Fruit fly (Drosophila melanogaster) Kc167 (cell line): ENCODE data around the gene Polr1E.
A peak's percentile ranks its signal among the peaks of the same experiment; 100 is the strongest.

ENCODE experiments used
- Myc ChIP-seq: fragments of >200 bp; optimal IDR thresholded peaks from 2 replicates; lab custom pipeline; 2017; ENCODE audit warnings: missing external identifiers
- Sin3A ChIP-seq: fragments of >200 bp; optimal IDR thresholded peaks from 2 replicates; lab custom pipeline; 2018; ENCODE audit warnings: missing external identifiers
- h ChIP-seq: fragments of >200 bp; optimal IDR thresholded peaks from 3 replicates; lab custom pipeline; 2018; ENCODE audit warnings: missing external identifiers
- insv ChIP-seq: fragments of >200 bp; optimal IDR thresholded peaks from 3 replicates; lab custom pipeline; 2018; ENCODE audit warnings: missing external identifiers
- psq ChIP-seq: fragments of >200 bp; optimal IDR thresholded peaks from 2 replicates; lab custom pipeline; 2017; ENCODE audit warnings: missing external identifiers
- ttk ChIP-seq: sonication (Bioruptor generic); optimal IDR thresholded peaks from 2 replicates; lab custom pipeline; 2017; ENCODE audit warnings: missing external identifiers

The Polr1E gene

DNA sequence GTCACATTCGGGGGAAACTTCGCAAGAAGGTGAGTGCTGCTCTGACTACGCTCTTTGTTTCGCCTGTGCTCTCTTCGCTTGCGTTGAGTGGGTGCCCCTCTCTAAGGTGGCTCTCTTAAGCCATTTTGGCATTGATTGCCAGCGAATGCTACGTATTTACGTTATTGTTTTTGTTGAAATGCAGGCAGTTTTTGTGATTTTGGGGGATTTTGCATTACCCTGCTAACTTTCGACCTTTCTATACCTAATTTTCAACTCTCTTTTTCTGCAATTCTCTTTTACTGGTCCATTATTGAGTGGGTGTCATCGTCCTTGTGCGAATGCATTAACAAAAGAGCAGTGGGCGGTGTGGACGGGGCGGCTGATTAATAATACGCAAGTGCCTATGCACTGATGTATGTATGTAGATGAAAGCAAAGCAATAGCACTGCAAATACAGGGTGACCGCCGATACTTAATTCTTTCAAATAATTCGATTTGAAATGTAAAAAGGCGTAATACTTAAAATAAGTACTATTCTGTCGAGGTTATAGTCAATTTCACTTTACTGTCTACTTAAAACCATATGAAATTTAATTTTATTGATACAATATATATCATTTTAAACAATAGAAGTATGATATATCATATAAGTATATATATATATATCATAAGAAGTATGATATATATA lies 26.3 kb downstream of the Polr1E start:
- TF ChIP-seq Myc (lab: Kevin White, UChicago): no peak

DNA sequence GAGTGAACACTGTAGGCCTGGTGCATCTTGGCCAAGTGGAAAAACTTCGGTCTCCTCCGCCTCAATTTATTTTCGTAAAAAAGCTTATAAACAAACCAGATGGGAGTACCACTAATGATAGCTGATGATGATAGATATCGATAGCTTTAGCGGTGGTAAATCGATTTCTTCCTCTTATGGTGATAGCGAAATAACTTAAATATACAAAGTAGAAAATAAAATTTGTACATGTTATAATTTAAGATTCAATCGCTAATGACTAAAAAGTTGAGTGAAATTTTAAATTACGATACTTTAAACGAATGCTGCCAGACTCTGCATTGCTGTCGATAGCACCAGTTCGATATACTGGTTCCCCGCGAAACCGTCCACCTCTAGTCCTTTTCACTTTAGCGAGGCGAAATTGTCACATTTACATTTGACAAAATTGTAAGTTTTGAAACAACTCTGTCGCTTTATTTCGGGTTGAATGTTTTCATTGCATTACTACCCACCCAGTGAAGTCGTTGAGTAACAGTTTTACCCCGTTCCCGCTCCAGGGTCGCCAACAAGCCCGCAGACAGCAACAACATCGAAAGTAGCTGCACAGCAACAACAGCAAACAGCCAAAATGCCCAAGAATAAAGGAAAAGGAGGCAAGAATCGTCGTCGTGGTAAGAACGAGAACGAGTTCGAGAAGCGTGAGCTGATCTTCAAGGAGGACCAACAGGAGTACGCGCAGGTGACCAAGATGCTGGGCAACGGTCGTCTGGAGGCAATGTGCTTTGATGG lies 27.0 kb downstream of the Polr1E start, which contains the start of the genes Vps39 and eIF1A:
TSS of gene Vps39 (minus strand) at position 119 of the 771 bp plus-strand sequence.
TSS of gene eIF1A (plus strand) at position 338 of the 771 bp plus-strand sequence.
- no peak for TF ChIP-seq insv (lab: Kevin White, UChicago)
- no peak for TF ChIP-seq ttk (lab: Kevin White, UChicago)
- no peak for TF ChIP-seq psq (lab: Kevin White, UChicago)
- no peak for TF ChIP-seq h (lab: Kevin White, UChicago)
- TF ChIP-seq Myc (lab: Kevin White, UChicago): no peak
- no peak for TF ChIP-seq Sin3A (lab: Kevin White, UChicago)

DNA sequence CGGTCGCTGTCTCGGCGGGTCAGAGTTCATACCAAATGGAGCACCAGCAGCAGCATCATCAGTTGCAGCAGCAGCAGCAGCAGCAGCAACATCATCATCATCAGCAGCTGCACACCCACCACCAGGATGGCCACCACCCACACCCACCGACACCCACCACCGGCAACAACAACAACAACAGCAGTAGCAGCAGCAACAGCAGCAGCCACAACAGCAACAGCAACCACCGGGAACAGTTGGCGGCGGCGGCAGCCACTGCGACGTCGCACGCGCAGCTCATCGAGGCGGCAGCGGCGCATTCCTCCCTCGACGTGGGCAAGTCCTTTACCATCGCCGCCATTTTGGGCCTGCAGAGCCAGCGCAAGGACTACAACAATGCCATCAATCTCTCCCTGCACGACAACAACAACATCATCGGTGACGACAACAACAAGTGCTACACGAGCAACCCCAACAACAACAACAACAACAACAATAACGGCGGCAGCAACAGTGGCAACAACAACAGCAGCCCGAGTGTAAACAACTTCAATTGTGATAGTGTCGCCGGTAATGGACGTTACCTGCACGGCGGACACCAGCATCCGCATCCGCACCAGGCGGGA lies 31.7 kb downstream of the Polr1E start:
- TF ChIP-seq Sin3A (lab: Kevin White, UChicago) (no peak), insv (lab: Kevin White, UChicago) (no peak), psq (lab: Kevin White, UChicago) (no peak), ttk (lab: Kevin White, UChicago) (no peak), h (lab: Kevin White, UChicago) (no peak), Myc (lab: Kevin White, UChicago) (no peak)

DNA sequence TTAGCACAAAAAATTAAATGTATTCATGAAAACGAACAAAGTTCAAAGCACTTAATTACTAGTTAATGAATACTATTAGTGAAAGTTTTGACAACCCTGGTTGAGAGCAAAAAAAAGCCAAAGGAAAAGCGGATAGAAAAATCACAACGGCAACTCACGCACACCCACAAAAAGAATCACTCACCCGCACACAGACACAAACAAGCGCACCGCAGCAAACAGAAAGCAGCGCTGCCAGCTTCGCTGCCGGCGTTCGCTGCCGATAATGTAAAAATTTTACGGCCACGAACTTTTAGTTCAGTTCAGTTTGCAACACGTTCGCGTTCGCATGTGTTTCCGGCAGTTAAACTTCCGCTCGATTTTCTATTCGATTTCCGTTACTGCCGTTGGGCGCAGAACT lies 34.0 kb downstream of the Polr1E start, which contains the start of gene CG18599:
TSS of gene CG18599 (plus strand) at position 301 of the 400 bp plus-strand sequence.
- TF ChIP-seq psq (lab: Kevin White, UChicago) (no peak), h (lab: Kevin White, UChicago) (no peak), Myc (lab: Kevin White, UChicago) (no peak), insv (lab: Kevin White, UChicago) (no peak)

DNA sequence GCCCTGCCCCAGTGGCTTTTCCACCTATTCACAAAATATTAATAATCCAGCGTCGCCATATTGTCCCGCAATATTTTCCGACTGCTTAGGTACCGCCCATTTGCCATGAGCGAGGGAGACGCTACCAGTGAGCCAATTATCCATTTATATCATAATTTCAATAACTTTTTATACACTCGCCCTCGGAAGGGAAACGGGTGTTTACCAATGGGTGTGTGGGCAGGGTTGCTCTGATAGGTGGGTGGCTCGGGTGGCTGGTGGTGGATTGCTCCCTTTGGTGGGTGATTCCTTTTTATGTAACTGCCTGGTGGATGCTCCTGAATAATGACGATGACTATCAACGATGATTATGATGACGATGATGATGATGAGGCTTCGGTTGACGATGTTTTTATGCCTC lies 34.9 kb downstream of the Polr1E start:
- TF ChIP-seq Sin3A (lab: Kevin White, UChicago) (no peak), psq (lab: Kevin White, UChicago) (no peak), ttk (lab: Kevin White, UChicago) (no peak), Myc (lab: Kevin White, UChicago) (no peak), insv (lab: Kevin White, UChicago) (no peak), h (lab: Kevin White, UChicago) (no peak)

DNA sequence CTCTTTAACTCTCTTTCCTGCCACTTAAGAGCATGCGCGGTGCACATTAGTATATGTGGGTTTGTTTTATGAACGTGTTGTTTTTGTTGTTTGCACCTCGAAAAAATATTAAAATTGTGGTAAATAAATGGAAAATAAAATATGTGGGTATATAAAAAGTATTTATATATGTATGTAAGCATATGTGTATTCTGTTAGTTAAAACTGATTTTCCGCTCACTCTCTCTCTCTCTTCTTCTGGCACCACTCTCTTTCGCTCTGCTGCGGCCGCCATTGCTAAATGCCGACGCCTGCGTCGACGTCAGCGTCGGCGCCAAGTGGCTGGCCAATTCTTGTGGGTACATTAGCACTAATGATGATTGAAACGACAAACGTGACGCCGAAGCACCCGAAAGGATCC lies 36.3 kb downstream of the Polr1E start:
- TF ChIP-seq psq (lab: Kevin White, UChicago) (no peak), h (lab: Kevin White, UChicago) (no peak)

DNA sequence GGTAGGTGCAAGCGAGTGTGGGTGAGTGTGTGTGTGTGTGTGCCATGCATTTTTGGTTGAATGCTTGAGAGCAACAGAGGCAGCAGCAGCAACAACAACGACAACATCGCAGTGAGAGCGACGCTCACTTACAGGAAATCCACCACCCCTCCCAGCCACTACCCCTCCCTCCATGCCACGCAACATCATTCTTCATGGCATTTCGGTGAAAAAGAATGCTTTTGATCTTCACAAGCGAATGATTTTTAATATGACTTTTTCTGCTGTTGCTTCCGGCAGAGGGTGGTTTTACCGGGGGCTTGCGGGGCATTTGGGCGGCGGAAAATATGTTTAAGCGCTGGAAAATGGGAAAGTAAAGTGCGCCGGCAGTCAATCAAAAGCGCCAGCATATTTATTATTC lies 39.9 kb downstream of the Polr1E start:
- TF ChIP-seq insv (lab: Kevin White, UChicago) (no peak), ttk (lab: Kevin White, UChicago) (no peak), Myc (lab: Kevin White, UChicago) (no peak)

DNA sequence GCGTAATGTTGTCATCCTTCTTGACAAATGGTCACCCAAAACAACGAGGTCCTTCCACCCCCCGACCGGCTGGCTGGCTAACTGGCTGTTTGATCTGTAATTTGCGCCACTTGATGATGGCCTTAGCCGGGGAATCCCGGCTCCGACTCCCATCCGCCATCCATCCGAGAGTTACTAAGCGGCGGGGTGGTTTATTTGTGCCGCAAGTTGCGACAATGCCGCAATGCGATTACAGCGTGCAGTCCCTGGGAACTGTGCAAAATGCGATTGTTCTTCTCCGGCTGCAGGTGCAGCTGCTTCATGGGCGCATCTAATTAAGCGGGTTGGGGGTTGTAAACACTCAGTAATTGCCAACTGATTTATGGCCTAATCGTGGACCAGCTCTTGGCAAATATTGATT lies 41.5 kb downstream of the Polr1E start:
- TF ChIP-seq Myc (lab: Kevin White, UChicago): no peak
- no peak for TF ChIP-seq psq (lab: Kevin White, UChicago)

DNA sequence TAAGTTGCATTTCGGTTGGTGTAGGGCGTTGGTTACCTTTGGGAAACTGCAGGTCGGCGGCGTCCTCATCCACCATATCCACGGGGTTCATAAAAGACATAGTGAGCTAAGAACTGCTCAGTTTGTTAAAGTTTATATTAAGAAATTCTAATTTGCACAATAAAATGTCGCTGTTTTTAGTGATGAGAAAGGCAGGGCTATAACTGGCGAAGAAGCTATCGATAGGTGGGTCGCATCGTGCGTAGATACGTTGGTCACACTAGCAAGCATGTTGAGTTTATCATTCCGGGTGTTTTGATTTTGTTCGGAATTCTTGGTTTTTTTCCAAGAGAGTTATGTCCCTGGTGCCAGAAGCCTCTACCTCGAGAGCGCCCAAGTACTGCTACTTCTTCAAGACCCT lies 46.2 kb downstream of the Polr1E start, which contains the start of the genes Ada2a, Polr2D, Tgs1 and moi:
TSS of gene Ada2a (minus strand) at position 207 of the 400 bp plus-strand sequence.
TSS of gene Polr2D (minus strand) at position 207 of the 400 bp plus-strand sequence.
TSS of gene Tgs1 (plus strand) at position 250 of the 400 bp plus-strand sequence.
TSS of gene moi (plus strand) at position 250 of the 400 bp plus-strand sequence.
- TF ChIP-seq Myc (lab: Kevin White, UChicago) (no peak), insv (lab: Kevin White, UChicago) (no peak), h (lab: Kevin White, UChicago) (no peak), psq (lab: Kevin White, UChicago) (no peak), Sin3A (lab: Kevin White, UChicago) (no peak), ttk (lab: Kevin White, UChicago) (no peak)

DNA sequence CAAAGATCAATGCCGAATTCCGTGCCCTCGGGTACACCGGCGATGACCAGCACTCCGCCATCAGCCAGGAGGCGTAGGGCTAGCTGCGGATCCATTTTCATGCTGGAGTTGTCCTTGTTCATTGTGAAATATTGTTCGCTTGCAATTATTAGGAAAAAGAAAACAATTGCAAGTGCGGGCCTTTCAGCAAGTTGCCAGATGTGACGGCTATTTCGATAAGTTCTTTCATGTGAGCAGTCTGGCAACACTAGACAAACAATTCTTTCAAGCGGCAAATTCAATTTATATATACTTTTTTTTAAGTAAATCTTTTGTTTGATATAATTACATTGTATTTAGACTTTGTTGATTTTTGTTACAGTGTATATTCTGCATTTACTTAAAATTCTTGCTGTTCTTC lies 49.0 kb downstream of the Polr1E start, which contains the start of gene CG12320:
TSS of gene CG12320 (minus strand) at position 157 of the 400 bp plus-strand sequence.
- TF ChIP-seq Sin3A (lab: Kevin White, UChicago) (no peak), Myc (lab: Kevin White, UChicago) (no peak), psq (lab: Kevin White, UChicago) (no peak), insv (lab: Kevin White, UChicago) (no peak)

DNA sequence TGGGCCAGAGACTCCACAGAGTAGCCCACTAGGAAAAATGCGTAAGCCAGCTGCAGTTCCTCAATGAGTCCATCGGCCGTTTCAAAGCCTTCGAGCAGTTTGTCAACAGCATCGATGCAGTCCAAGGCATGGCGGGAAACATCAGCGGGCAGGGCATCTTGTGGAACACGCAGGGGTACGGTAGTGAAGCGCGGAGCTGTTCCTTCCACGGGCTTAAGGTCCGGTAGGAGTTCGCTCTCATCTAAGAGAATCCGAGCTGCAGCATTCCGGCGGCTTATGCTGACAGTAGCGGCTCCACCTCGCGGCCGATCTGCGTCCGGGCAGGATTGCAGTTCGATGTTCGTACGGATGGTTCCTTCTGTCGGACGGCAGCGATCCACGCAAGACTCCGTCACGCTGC lies 49.7 kb downstream of the Polr1E start:
- TF ChIP-seq ttk (lab: Kevin White, UChicago): peak; percentile 92
- TF ChIP-seq Sin3A (lab: Kevin White, UChicago): no peak

DNA sequence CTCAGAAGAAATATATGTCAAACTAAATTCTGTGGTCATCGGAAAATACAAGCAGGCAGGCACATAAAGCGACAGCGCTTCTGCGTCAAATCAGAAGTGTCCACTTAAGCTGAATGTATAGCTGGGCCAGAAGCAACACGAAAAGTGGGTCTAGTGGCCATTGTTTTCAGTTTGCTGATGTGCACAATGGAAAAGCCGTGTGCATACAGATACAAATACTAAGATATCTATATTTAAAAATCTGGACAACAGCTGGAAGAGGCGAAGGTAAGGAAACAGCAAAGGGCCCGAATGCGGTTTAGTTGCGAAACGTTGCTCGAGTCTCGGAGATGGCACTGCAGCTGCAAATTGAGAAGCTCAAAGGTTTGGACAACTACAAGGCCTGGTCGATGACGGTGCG lies 50.7 kb downstream of the Polr1E start, which contains the start of gene CG18598:
TSS of gene CG18598 (plus strand) at position 301 of the 400 bp plus-strand sequence.
- no peak for TF ChIP-seq insv (lab: Kevin White, UChicago)
- no peak for TF ChIP-seq psq (lab: Kevin White, UChicago)
- no peak for TF ChIP-seq Sin3A (lab: Kevin White, UChicago)
- no peak for TF ChIP-seq Myc (lab: Kevin White, UChicago)
- TF ChIP-seq ttk (lab: Kevin White, UChicago): no peak
- no peak for TF ChIP-seq h (lab: Kevin White, UChicago)
